Fruit fly (Drosophila melanogaster) whole organism, embryonic: ENCODE measurements around the gene dsf.

Experiments
- Aef1 ChIP-seq: fragments of 200-800 bp; sonication (Bioruptor generic); IDR thresholded peaks from 3 replicates; pipeline ENCODE4 v1.3.6; 2022; ENCODE audit warnings: missing biosample characterization, missing genetic modification characterization
- C15 ChIP-seq: fragments of 200-800 bp; sonication (Bioruptor generic); IDR thresholded peaks from 3 replicates; pipeline ENCODE4 v1.3.6; 2022; ENCODE audit warnings: missing biosample characterization, missing genetic modification characterization
- CG10209 ChIP-seq: fragments of 200-800 bp; sonication (Bioruptor generic); optimal IDR thresholded peaks from 3 replicates; lab custom pipeline; 2017; ENCODE audit warnings: missing biosample characterization, mild to moderate bottlenecking, missing genetic modification characterization, missing genetic modification reagents
- CG1024 ChIP-seq: fragments of 200-800 bp; sonication (Bioruptor generic); IDR thresholded peaks from 2 replicates; pipeline ENCODE4 v1.3.6; 2022; ENCODE audit warnings: missing biosample characterization, missing genetic modification characterization
- CG11696 ChIP-seq: fragments of 200-800 bp; sonication (Bioruptor generic); IDR thresholded peaks from 2 replicates; pipeline ENCODE4 v1.3.6; 2022; ENCODE audit warnings: missing biosample characterization, missing genetic modification characterization
- CG11723 ChIP-seq: fragments of 200-800 bp; sonication (Bioruptor generic); optimal IDR thresholded peaks from 2 replicates; lab custom pipeline; 2017; ENCODE audit warnings: missing biosample characterization, mild to moderate bottlenecking, missing genetic modification characterization
- CG12299 ChIP-seq: fragments of 200-800 bp; sonication (Bioruptor generic); optimal IDR thresholded peaks from 2 replicates; lab custom pipeline; 2018; ENCODE audit warnings: missing biosample characterization, mild to moderate bottlenecking, missing genetic modification characterization
- CG12942 ChIP-seq: fragments of 200-800 bp; sonication (Bioruptor generic); optimal IDR thresholded peaks from 3 replicates; lab custom pipeline; 2016; ENCODE audit warnings: missing biosample characterization, missing genetic modification characterization
- CG13287 ChIP-seq: fragments of 200-800 bp; sonication (Bioruptor generic); IDR thresholded peaks from 2 replicates; pipeline ENCODE4 v1.3.6; 2022; ENCODE audit warnings: missing biosample characterization, missing genetic modification characterization; ENCODE audit not compliant: partially characterized antibody
- CG17612 ChIP-seq: fragments of 200-800 bp; sonication (Bioruptor generic); IDR thresholded peaks from 2 replicates; pipeline ENCODE4 v1.3.6; 2022; ENCODE audit warnings: missing biosample characterization, missing genetic modification characterization
- CG17912 ChIP-seq: fragments of 200-800 bp; sonication (Bioruptor generic); optimal IDR thresholded peaks from 2 replicates; lab custom pipeline; 2018; ENCODE audit warnings: missing biosample characterization, mild to moderate bottlenecking, missing genetic modification characterization
- CG18262 ChIP-seq: fragments of 200-800 bp; optimal IDR thresholded peaks from 3 replicates; lab custom pipeline; 2019; ENCODE audit warnings: missing biosample characterization, mild to moderate bottlenecking, missing genetic modification characterization, moderate library complexity
- CG18619 ChIP-seq: fragments of 200-800 bp; sonication (Bioruptor generic); optimal IDR thresholded peaks from 3 replicates; lab custom pipeline; 2017; ENCODE audit warnings: missing biosample characterization, mild to moderate bottlenecking, missing genetic modification characterization
- CG2678 ChIP-seq: fragments of 200-800 bp; sonication (Bioruptor generic); optimal IDR thresholded peaks from 3 replicates; lab custom pipeline; 2019; ENCODE audit warnings: missing biosample characterization, mild to moderate bottlenecking, missing genetic modification characterization, moderate library complexity
- CG31224 ChIP-seq: fragments of 200-800 bp; sonication (Bioruptor generic); IDR thresholded peaks from 2 replicates; pipeline ENCODE4 v1.3.6; 2022; ENCODE audit warnings: missing biosample characterization, missing genetic modification characterization
- CG33557 ChIP-seq: fragments of 200-800 bp; sonication (Bioruptor generic); optimal IDR thresholded peaks from 2 replicates; lab custom pipeline; 2019; ENCODE audit warnings: missing biosample characterization, mild to moderate bottlenecking, missing genetic modification characterization, moderate library complexity
- CG6175 ChIP-seq: fragments of 200-800 bp; sonication (Bioruptor generic); IDR thresholded peaks from 3 replicates; pipeline ENCODE4 v1.3.6; 2022; ENCODE audit warnings: missing biosample characterization, missing genetic modification characterization
- CG6689 ChIP-seq: fragments of 200-800 bp; sonication (Bioruptor generic); IDR thresholded peaks from 2 replicates; pipeline ENCODE4 v1.3.6; 2022; ENCODE audit warnings: missing biosample characterization, missing genetic modification characterization
- CG6765 ChIP-seq: fragments of 200-800 bp; sonication (Bioruptor generic); optimal IDR thresholded peaks from 3 replicates; lab custom pipeline; 2017; ENCODE audit warnings: missing biosample characterization, mild to moderate bottlenecking, missing genetic modification characterization
- CG7556 ChIP-seq: fragments of 200-800 bp; sonication (Bioruptor generic); optimal IDR thresholded peaks from 2 replicates; lab custom pipeline; 2017; ENCODE audit warnings: missing biosample characterization, mild to moderate bottlenecking, missing genetic modification characterization
- CHES-1-like ChIP-seq: fragments of 200-800 bp; sonication (Bioruptor generic); optimal IDR thresholded peaks from 2 replicates; lab custom pipeline; 2016; ENCODE audit warnings: missing biosample characterization, missing genetic modification characterization
- CTCF ChIP-seq: fragments of 200-800 bp; sonication (Bioruptor generic); optimal IDR thresholded peaks from 2 replicates; lab custom pipeline; 2017; ENCODE audit warnings: missing biosample characterization, mild to moderate bottlenecking, missing genetic modification characterization, moderate library complexity
- Dip3 ChIP-seq: fragments of 200-800 bp; sonication (Bioruptor generic); optimal IDR thresholded peaks from 3 replicates; lab custom pipeline; 2016; ENCODE audit warnings: missing biosample characterization, missing genetic modification characterization
- Dp ChIP-seq: fragments of 200-800 bp; sonication (Bioruptor generic); optimal IDR thresholded peaks from 2 replicates; lab custom pipeline; 2018; ENCODE audit warnings: missing biosample characterization, mild to moderate bottlenecking, missing genetic modification characterization, moderate library complexity
- HLH3B ChIP-seq: fragments of 200-800 bp; sonication (Bioruptor generic); IDR thresholded peaks from 2 replicates; pipeline ENCODE4 v1.3.6; 2022; ENCODE audit warnings: missing biosample characterization, missing genetic modification characterization
- HmgZ ChIP-seq: fragments of 200-800 bp; sonication (Bioruptor generic); optimal IDR thresholded peaks from 2 replicates; lab custom pipeline; 2018; ENCODE audit warnings: missing biosample characterization, mild to moderate bottlenecking, missing genetic modification characterization
- Jarid2 ChIP-seq: fragments of 200-800 bp; sonication (Bioruptor generic); optimal IDR thresholded peaks from 3 replicates; lab custom pipeline; 2017; ENCODE audit warnings: mild to moderate bottlenecking, missing biosample characterization, missing genetic modification reagents, missing genetic modification characterization
- Myb ChIP-seq: fragments of 200-800 bp; sonication (Bioruptor generic); optimal IDR thresholded peaks from 2 replicates; lab custom pipeline; 2016; ENCODE audit warnings: missing biosample characterization, missing genetic modification characterization
- NC2β ChIP-seq: fragments of 200-800 bp; sonication (Bioruptor generic); optimal IDR thresholded peaks from 2 replicates; lab custom pipeline; 2016; ENCODE audit warnings: missing biosample characterization, missing genetic modification characterization
- Optix ChIP-seq: fragments of 200-800 bp; sonication (Bioruptor generic); IDR thresholded peaks from 3 replicates; pipeline ENCODE4 v1.3.6; 2022; ENCODE audit warnings: missing biosample characterization, missing genetic modification characterization
- Sry-β ChIP-seq: fragments of 200-800 bp; sonication (Bioruptor generic); optimal IDR thresholded peaks from 2 replicates; lab custom pipeline; 2018; ENCODE audit warnings: missing biosample characterization, mild to moderate bottlenecking, missing genetic modification characterization, moderate library complexity
- Trl ChIP-seq, 3 experiments: fragments of >200 bp in 2 of 3; fragments of 200-800 bp in 1 of 3; sonication (Bioruptor generic) in 1 of 3; optimal IDR thresholded peaks; 2 replicates in 1 of 3; 3 replicates in 2 of 3; lab custom pipeline; 2016 to 2017; ENCODE audit warnings: missing biosample characterization in 1 of 3, missing genetic modification characterization in 1 of 3
- ash1 ChIP-seq: fragments of 200-800 bp; sonication (Bioruptor generic); optimal IDR thresholded peaks from 2 replicates; lab custom pipeline; 2018; ENCODE audit warnings: missing biosample characterization, mild to moderate bottlenecking, missing genetic modification characterization
- bbx ChIP-seq: fragments of 200-800 bp; sonication (Bioruptor generic); IDR thresholded peaks from 2 replicates; pipeline ENCODE4 v1.3.6; 2022; ENCODE audit warnings: missing biosample characterization, missing genetic modification characterization; ENCODE audit not compliant: partially characterized antibody
- bowl ChIP-seq: fragments of 200-800 bp; sonication (Bioruptor generic); IDR thresholded peaks from 2 replicates; pipeline ENCODE4 v1.3.6; 2022; ENCODE audit warnings: missing biosample characterization, missing genetic modification characterization
- croc ChIP-seq: fragments of 200-800 bp; sonication (Bioruptor generic); conservative IDR thresholded peaks from 3 replicates; pipeline ENCODE4 v1.3.6; 2022; ENCODE audit warnings: missing biosample characterization, missing genetic modification characterization
- disco-r ChIP-seq: fragments of 200-800 bp; sonication (Bioruptor generic); optimal IDR thresholded peaks from 2 replicates; lab custom pipeline; 2016; ENCODE audit warnings: missing biosample characterization, missing genetic modification characterization
- dysf ChIP-seq: fragments of 200-800 bp; sonication (Bioruptor generic); IDR thresholded peaks from 3 replicates; pipeline ENCODE4 v1.3.6; 2022; ENCODE audit warnings: missing biosample characterization, missing genetic modification characterization
- jing ChIP-seq: fragments of 200-800 bp; sonication (Bioruptor generic); optimal IDR thresholded peaks from 2 replicates; lab custom pipeline; 2018; ENCODE audit warnings: missing biosample characterization, mild to moderate bottlenecking, missing genetic modification characterization
- jumu ChIP-seq: fragments of 200-800 bp; sonication (Bioruptor generic); optimal IDR thresholded peaks from 3 replicates; lab custom pipeline; 2016; ENCODE audit warnings: missing biosample characterization, missing genetic modification characterization
- knrl ChIP-seq: fragments of 200-800 bp; sonication (Bioruptor generic); IDR thresholded peaks from 3 replicates; pipeline ENCODE4 v1.3.6; 2022; ENCODE audit warnings: missing biosample characterization, missing genetic modification characterization; ENCODE audit not compliant: partially characterized antibody
- nom ChIP-seq: fragments of 200-800 bp; sonication (Bioruptor generic); optimal IDR thresholded peaks from 2 replicates; lab custom pipeline; 2017; ENCODE audit warnings: missing biosample characterization, missing genetic modification characterization, mild to moderate bottlenecking, moderate library complexity, missing genetic modification reagents
- rib ChIP-seq: fragments of 200-800 bp; sonication (Bioruptor generic); IDR thresholded peaks from 2 replicates; pipeline ENCODE4 v1.3.6; 2022; ENCODE audit warnings: missing biosample characterization, missing genetic modification characterization
- sens ChIP-seq: fragments of 200-800 bp; sonication (Bioruptor generic); peaks from one replicate; lab custom pipeline; 2016; ENCODE audit warnings: missing biosample characterization, missing genetic modification characterization
- trh ChIP-seq: fragments of 200-800 bp; sonication (Bioruptor generic); optimal IDR thresholded peaks from 2 replicates; lab custom pipeline; 2016; ENCODE audit warnings: missing biosample characterization, missing genetic modification characterization
- unc-4 ChIP-seq: fragments of 200-800 bp; sonication (Bioruptor generic); IDR thresholded peaks from 2 replicates; pipeline ENCODE4 v1.3.6; 2022; ENCODE audit warnings: missing biosample characterization, missing genetic modification characterization; ENCODE audit not compliant: partially characterized antibody
- vnd ChIP-seq: fragments of 200-800 bp; sonication (Bioruptor generic); IDR thresholded peaks from 3 replicates; pipeline ENCODE4 v1.3.6; 2022; ENCODE audit warnings: missing biosample characterization, missing genetic modification characterization; ENCODE audit not compliant: partially characterized antibody
- wek ChIP-seq: fragments of 200-800 bp; sonication (Bioruptor generic); optimal IDR thresholded peaks from 3 replicates; lab custom pipeline; 2018; ENCODE audit warnings: missing biosample characterization, mild to moderate bottlenecking, missing genetic modification characterization, moderate library complexity
- zen ChIP-seq: fragments of 200-800 bp; sonication (Bioruptor generic); optimal IDR thresholded peaks from 3 replicates; lab custom pipeline; 2018; ENCODE audit warnings: missing biosample characterization, mild to moderate bottlenecking, missing genetic modification characterization, moderate library complexity

The dsf gene

DNA sequence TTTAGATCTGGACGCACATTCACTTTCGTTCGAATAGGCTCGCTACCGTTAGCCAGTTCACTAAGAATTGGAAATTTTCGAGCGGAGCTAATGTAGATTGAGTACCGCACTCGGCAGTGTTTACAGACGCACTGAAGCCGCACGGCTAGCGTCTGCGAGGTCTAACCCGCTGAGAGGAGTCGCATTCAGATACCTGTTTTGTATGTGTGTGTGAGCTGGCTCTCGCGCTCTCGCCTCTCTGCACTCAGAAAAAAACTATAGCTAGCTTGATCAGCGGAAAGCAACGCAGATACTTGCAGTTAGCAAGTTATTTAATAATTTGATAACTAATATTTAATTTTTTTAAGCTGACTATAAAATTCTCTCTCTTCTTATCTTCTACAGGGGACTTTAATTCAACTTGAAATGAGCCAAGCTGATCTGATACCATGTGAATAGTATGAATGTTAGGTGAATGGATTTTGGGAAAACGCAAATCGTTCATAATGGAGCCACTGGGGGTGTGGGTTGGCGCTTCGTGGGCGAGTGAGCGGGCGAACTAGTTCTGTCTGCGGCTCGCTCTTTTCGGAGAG lies 46.3 kb upstream of the dsf start, which contains the start of gene rau (continued):
- TF ChIP-seq disco-r (GFP tag; lab: Kevin White, UChicago) (no peak), nom (GFP tag; lab: Kevin White, UChicago) (peak; percentile 65), jumu (GFP tag; lab: Kevin White, UChicago) (no peak), CG7556 (peak; percentile 82), Dp (GFP tag; lab: Kevin White, UChicago) (no peak), jing (peak; percentile 26), CTCF (GFP tag; lab: Kevin White, UChicago) (peak; percentile 2), CG6765 (GFP tag; lab: Kevin White, UChicago) (peak; percentile 34), ash1 (GFP tag; lab: Kevin White, UChicago) (no peak), trh (GFP tag; lab: Kevin White, UChicago) (peak; percentile 7), vnd (no peak), CG6689 (GFP tag; lab: Robert Waterston, UW) (peak; percentile 79), wek (GFP tag; lab: Kevin White, UChicago) (no peak), CG33557 (GFP tag; lab: Kevin White, UChicago) (peak; percentile 70), zen (peak; percentile 51), bowl (no peak), CG10209 (GFP tag; lab: Kevin White, UChicago) (peak; percentile 58), unc-4 (GFP tag; lab: Robert Waterston, UW) (no peak), HmgZ (peak; percentile 77), dysf (GFP tag; lab: Robert Waterston, UW) (peak; percentile 77), CG18262 (peak; percentile 85), NC2β (GFP tag; lab: Kevin White, UChicago) (peak; percentile 57), Dip3 (GFP tag; lab: Kevin White, UChicago) (peak; percentile 33), CHES-1-like (GFP tag; lab: Kevin White, UChicago) (peak; percentile 35), Sry-β (GFP tag; lab: Kevin White, UChicago) (no peak), CG6175 (GFP tag; lab: Robert Waterston, UW) (peak; percentile 55; the same call in 1 of the 3 replicates), CG1024 (GFP tag; lab: Robert Waterston, UW) (peak; percentile 14; the same call in 1 of the 2 replicates), CG17912 (GFP tag; lab: Kevin White, UChicago) (peak; percentile 34), Myb (GFP tag; lab: Kevin White, UChicago) (no peak), CG11696 (GFP tag; lab: Robert Waterston, UW) (peak; percentile 44; the same call in 1 of the 2 replicates), CG12299 (peak; percentile 43), Optix (GFP tag; lab: Robert Waterston, UW) (no peak; the same call in 1 of the 3 replicates), CG2678 (tag; lab: Kevin White, UChicago) (peak; percentile 87), Jarid2 (GFP tag; lab: Kevin White, UChicago) (peak; percentile 97), bbx (peak; percentile 53), croc (GFP tag; lab: Robert Waterston, UW) (peak; percentile 61), CG31224 (peak; percentile 34; the same call in 1 of the 2 replicates), CG18619 (GFP tag; lab: Kevin White, UChicago) (peak; percentile 59), HLH3B (peak; percentile 29; the same call in 1 of the 2 replicates), sens (GFP tag; lab: Kevin White, UChicago) (peak; percentile 95), rib (GFP tag; lab: Robert Waterston, UW) (0 out of 2 replicates have a peak, but pooled peaks have one; percentile 24), CG12942 (GFP tag; lab: Kevin White, UChicago) (peak; percentile 20), CG17612 (GFP tag; lab: Robert Waterston, UW) (0 out of 2 replicates have a peak, but pooled peaks have one; percentile 32), C15 (GFP tag; lab: Robert Waterston, UW) (peak; percentile 51; the same call in 1 of the 3 replicates), knrl (GFP tag; lab: Robert Waterston, UW) (peak; percentile 31; the same call in 1 of the 3 replicates), CG11723 (GFP tag; lab: Kevin White, UChicago) (peak; percentile 66), Trl (optimal IDR thresholded peaks at IDR 0.05; lab: Kevin White, UChicago) (peak; percentile 90 to 93), Trl (GFP tag; optimal IDR thresholded peaks at IDR 0.05; lab: Kevin White, UChicago) (no peak), Aef1 (GFP tag; lab: Robert Waterston, UW) (peak; percentile 53; the same call in 2 of the 3 replicates), CG13287 (no peak)
